Worm (Caenorhabditis elegans) whole organism, L4/young adult: ENCODE results near the gene Y41D4A.4.

Experiments
- W03F9.2 ChIP-seq: fragments of 150-350 bp; optimal IDR thresholded peaks from 2 replicates; lab custom pipeline; 2014; ENCODE audit warnings: missing biosample characterization, missing genetic modification characterization
- him-1 ChIP-seq: sonication (generic microtip); optimal IDR thresholded peaks from 2 replicates; lab custom pipeline; 2016; ENCODE audit warnings: missing genotype, missing genetic modification reagents, missing genetic modification characterization, missing compliant biosample characterization

DNA sequence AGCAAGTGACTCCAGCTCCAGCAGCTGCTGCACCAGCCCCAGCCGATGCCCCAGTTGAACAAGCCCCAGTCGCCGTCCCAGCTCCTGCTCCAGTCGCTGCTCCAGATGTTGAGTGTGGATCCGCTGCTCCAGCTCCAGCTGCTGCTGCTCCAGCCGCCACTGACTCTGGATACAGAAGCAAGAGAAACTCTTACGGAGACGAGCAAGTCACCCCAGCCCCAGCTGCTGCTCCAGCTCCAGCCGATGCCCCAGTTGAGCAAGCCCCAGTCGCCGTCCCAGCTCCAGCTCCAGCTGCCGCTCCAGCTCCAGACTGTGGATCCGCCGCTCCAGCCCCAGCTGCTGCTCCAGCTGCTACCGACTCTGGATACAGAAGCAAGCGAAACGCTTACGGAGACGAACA, 24.2 kb upstream of the Y41D4A.4 start:
- TF ChIP-seq him-1 (tag; lab: Kevin White, UChicago) (no peak), W03F9.2 (no peak)
